Worm (Caenorhabditis elegans) whole organism, L1 larva: Measurements from ENCODE around the gene ugt-21.
A peak's percentile ranks its signal among the peaks of the same experiment; 100 is the strongest.

Experiments used
- C04F5.9 ChIP-seq: sonication (generic microtip); optimal IDR thresholded peaks from 2 replicates; lab custom pipeline; 2016; ENCODE audit warnings: missing genetic modification characterization, missing compliant biosample characterization
- C34B4.2 ChIP-seq: sonication (generic microtip); optimal IDR thresholded peaks from 2 replicates; lab custom pipeline; 2017; ENCODE audit warnings: mild to moderate bottlenecking, missing genetic modification characterization, missing compliant biosample characterization
- F16B12.6 ChIP-seq: fragments of 150-350 bp; optimal IDR thresholded peaks from 2 replicates; lab custom pipeline; 2014; ENCODE audit warnings: missing biosample characterization, missing genetic modification characterization
- aly-2 ChIP-seq: fragments of 150-350 bp; optimal IDR thresholded peaks from 2 replicates; lab custom pipeline; 2014; ENCODE audit warnings: missing biosample characterization, missing genetic modification characterization
- ama-1 ChIP-seq: fragments of 150-350 bp; optimal IDR thresholded peaks from 2 replicates; lab custom pipeline; 2014
- blmp-1 ChIP-seq: fragments of 150-350 bp; optimal IDR thresholded peaks from 2 replicates; lab custom pipeline; 2014; ENCODE audit warnings: missing biosample characterization, missing genetic modification characterization
- ceh-63 ChIP-seq: fragments of 200-800 bp; sonication (Bioruptor generic); optimal IDR thresholded peaks from 2 replicates; lab custom pipeline; 2018; ENCODE audit warnings: mild to moderate bottlenecking, missing genetic modification characterization, missing compliant biosample characterization
- ces-1 ChIP-seq: fragments of 150-350 bp; optimal IDR thresholded peaks from 2 replicates; lab custom pipeline; 2014; ENCODE audit warnings: missing biosample characterization, missing genetic modification reagents, missing genetic modification characterization
- dsc-1 ChIP-seq: sonication (generic microtip); optimal IDR thresholded peaks from 2 replicates; lab custom pipeline; 2016; ENCODE audit warnings: mild to moderate bottlenecking, missing genetic modification characterization, missing compliant biosample characterization
- efl-3 ChIP-seq: fragments of 200-800 bp; sonication (Bioruptor generic); optimal IDR thresholded peaks from 2 replicates; lab custom pipeline; 2018; ENCODE audit warnings: mild to moderate bottlenecking, missing genetic modification characterization, missing compliant biosample characterization
- egl-13 ChIP-seq: sonication (generic microtip); optimal IDR thresholded peaks from 2 replicates; lab custom pipeline; 2016; ENCODE audit warnings: missing genotype, missing genetic modification reagents, missing genetic modification characterization, missing compliant biosample characterization
- egl-27 ChIP-seq, 2 experiments: fragments of 150-350 bp in 1 of 2; sonication (generic microtip); optimal IDR thresholded peaks; 3 replicates each; lab custom pipeline; 2017 to 2018; ENCODE audit warnings: missing biosample characterization in 2 of 2, missing genetic modification characterization in 2 of 2, missing genetic modification reagents in 2 of 2
- ets-5 ChIP-seq: fragments of 200-800 bp; sonication (Bioruptor generic); IDR thresholded peaks from 2 replicates; pipeline ENCODE4 v1.3.6; 2022; ENCODE audit warnings: missing genetic modification characterization, missing compliant biosample characterization
- fkh-10 ChIP-seq: sonication (generic microtip); optimal IDR thresholded peaks from 2 replicates; lab custom pipeline; 2017; ENCODE audit warnings: missing biosample characterization, missing genetic modification reagents, missing genetic modification characterization
- fkh-8 ChIP-seq: sonication (generic microtip); optimal IDR thresholded peaks from 2 replicates; lab custom pipeline; 2016; ENCODE audit warnings: mild to moderate bottlenecking, missing genetic modification characterization, missing compliant biosample characterization
- fos-1 ChIP-seq: fragments of 150-350 bp; optimal IDR thresholded peaks from 2 replicates; lab custom pipeline; 2014; ENCODE audit warnings: missing biosample characterization, missing genetic modification characterization
- grh-1 ChIP-seq: fragments of 200-800 bp; sonication (Bioruptor generic); IDR thresholded peaks from 2 replicates; pipeline ENCODE4 v1.3.6; 2022; ENCODE audit warnings: missing genetic modification reagents, missing genetic modification characterization, missing compliant biosample characterization
- hlh-4 ChIP-seq: sonication (generic microtip); optimal IDR thresholded peaks from 2 replicates; lab custom pipeline; 2016; ENCODE audit warnings: mild to moderate bottlenecking, missing genetic modification characterization, missing compliant biosample characterization
- hpl-2 ChIP-seq: fragments of 150-350 bp; optimal IDR thresholded peaks from 2 replicates; lab custom pipeline; 2014; ENCODE audit warnings: missing biosample characterization, missing genetic modification reagents, missing genetic modification characterization
- isw-1 ChIP-seq: fragments of 200-800 bp; sonication (Bioruptor generic); IDR thresholded peaks from 2 replicates; pipeline ENCODE4 v1.3.6; 2022; ENCODE audit warnings: missing genetic modification characterization, missing compliant biosample characterization
- jun-1 ChIP-seq: fragments of 150-350 bp; optimal IDR thresholded peaks from 2 replicates; lab custom pipeline; 2014; ENCODE audit warnings: missing biosample characterization, missing genetic modification reagents, missing genetic modification characterization
- lin-13 ChIP-seq: fragments of 150-350 bp; optimal IDR thresholded peaks from 2 replicates; lab custom pipeline; 2014; ENCODE audit warnings: missing biosample characterization, missing genetic modification reagents, missing genetic modification characterization
- lin-15B ChIP-seq: fragments of 150-350 bp; sonication (generic microtip); optimal IDR thresholded peaks from 3 replicates; lab custom pipeline; 2014; ENCODE audit warnings: missing biosample characterization, missing genetic modification characterization
- lin-35 ChIP-seq, 2 experiments: fragments of 150-350 bp; optimal IDR thresholded peaks; 2 replicates each; lab custom pipeline; 2014; ENCODE audit warnings: missing biosample characterization in 2 of 2, missing genetic modification characterization in 2 of 2, missing genetic modification reagents in 2 of 2
- lin-39 ChIP-seq: fragments of 150-350 bp; optimal IDR thresholded peaks from 2 replicates; lab custom pipeline; 2014; ENCODE audit warnings: missing biosample characterization, missing genetic modification reagents, missing genetic modification characterization
- lir-3 ChIP-seq: sonication (generic microtip); optimal IDR thresholded peaks from 2 replicates; lab custom pipeline; 2016; ENCODE audit warnings: mild to moderate bottlenecking, missing genetic modification characterization, moderate library complexity, missing compliant biosample characterization; ENCODE audit not compliant: poor library complexity
- mab-9 ChIP-seq: fragments of 200-800 bp; sonication (Bioruptor generic); IDR thresholded peaks from 2 replicates; pipeline ENCODE4 v1.3.6; 2022; ENCODE audit warnings: missing genetic modification reagents, missing genetic modification characterization, missing compliant biosample characterization
- mdl-1 ChIP-seq, 2 experiments: fragments of 150-350 bp; optimal IDR thresholded peaks; 2 replicates each; lab custom pipeline; 2014 to 2017; ENCODE audit warnings: missing biosample characterization in 2 of 2, missing genetic modification characterization in 2 of 2, inconsistent platforms in 1 of 2
- mef-2 ChIP-seq: fragments of 150-350 bp; optimal IDR thresholded peaks from 2 replicates; lab custom pipeline; 2014; ENCODE audit warnings: missing biosample characterization, missing genetic modification characterization
- nhr-11 ChIP-seq: fragments of 150-350 bp; optimal IDR thresholded peaks from 2 replicates; lab custom pipeline; 2014; ENCODE audit warnings: missing biosample characterization, missing genetic modification characterization
- nhr-19 ChIP-seq: fragments of 200-800 bp; sonication (Bioruptor generic); conservative IDR thresholded peaks from 2 replicates; pipeline ENCODE4 v1.3.6; 2022; ENCODE audit warnings: missing genetic modification characterization, missing compliant biosample characterization
- nhr-20 ChIP-seq: sonication (generic microtip); optimal IDR thresholded peaks from 2 replicates; lab custom pipeline; 2016; ENCODE audit warnings: mild to moderate bottlenecking, missing genetic modification characterization, missing compliant biosample characterization
- nhr-237 ChIP-seq: fragments of 150-350 bp; optimal IDR thresholded peaks from 2 replicates; lab custom pipeline; 2014; ENCODE audit warnings: missing biosample characterization, missing genetic modification characterization
- nhr-71 ChIP-seq: sonication (generic microtip); optimal IDR thresholded peaks from 2 replicates; lab custom pipeline; 2016; ENCODE audit warnings: mild to moderate bottlenecking, missing genetic modification characterization, moderate library complexity, missing compliant biosample characterization
- nhr-84 ChIP-seq: sonication (generic microtip); optimal IDR thresholded peaks from 2 replicates; lab custom pipeline; 2017; ENCODE audit warnings: missing biosample characterization, missing genetic modification characterization
- pax-3 ChIP-seq: fragments of 200-800 bp; sonication (Bioruptor generic); optimal IDR thresholded peaks from 2 replicates; lab custom pipeline; 2018; ENCODE audit warnings: mild to moderate bottlenecking, missing genetic modification characterization, moderate library complexity, missing compliant biosample characterization
- pqm-1 ChIP-seq: sonication (generic microtip); optimal IDR thresholded peaks from 3 replicates; lab custom pipeline; 2017; ENCODE audit warnings: missing biosample characterization, missing genetic modification characterization
- rnt-1 ChIP-seq: sonication (generic microtip); optimal IDR thresholded peaks from 2 replicates; lab custom pipeline; 2016; ENCODE audit warnings: mild to moderate bottlenecking, missing genetic modification characterization, moderate library complexity, missing compliant biosample characterization
- snpc-4 ChIP-seq: fragments of 150-350 bp; optimal IDR thresholded peaks from 2 replicates; lab custom pipeline; 2014; ENCODE audit warnings: missing biosample characterization, missing genetic modification characterization
- sox-4 ChIP-seq: sonication (generic microtip); optimal IDR thresholded peaks from 2 replicates; lab custom pipeline; 2016; ENCODE audit warnings: missing genetic modification characterization, missing compliant biosample characterization
- sup-37 ChIP-seq: fragments of 200-800 bp; sonication (Bioruptor generic); optimal IDR thresholded peaks from 2 replicates; lab custom pipeline; 2018; ENCODE audit warnings: mild to moderate bottlenecking, missing genetic modification characterization, missing compliant biosample characterization
- swsn-7 ChIP-seq: sonication (generic microtip); optimal IDR thresholded peaks from 2 replicates; lab custom pipeline; 2016; ENCODE audit warnings: missing genetic modification characterization, missing compliant biosample characterization
- tbx-2 ChIP-seq: sonication (generic microtip); optimal IDR thresholded peaks from 2 replicates; lab custom pipeline; 2016; ENCODE audit warnings: missing genetic modification characterization, missing compliant biosample characterization
- unc-130 ChIP-seq: fragments of 150-350 bp; optimal IDR thresholded peaks from 2 replicates; lab custom pipeline; 2017; ENCODE audit warnings: missing biosample characterization, missing genetic modification characterization, inconsistent platforms
- unc-62 ChIP-seq: fragments of 150-350 bp; optimal IDR thresholded peaks from 2 replicates; lab custom pipeline; 2014; ENCODE audit warnings: missing biosample characterization, missing genetic modification reagents, missing genetic modification characterization
- unc-86 ChIP-seq: sonication (generic microtip); optimal IDR thresholded peaks from 2 replicates; lab custom pipeline; 2016; ENCODE audit warnings: missing genetic modification characterization, missing compliant biosample characterization
- unc-98 ChIP-seq: fragments of 200-800 bp; sonication (Bioruptor generic); IDR thresholded peaks from 2 replicates; pipeline ENCODE4 v1.3.6; 2022; ENCODE audit warnings: missing genetic modification characterization, missing compliant biosample characterization
- vab-15 ChIP-seq: sonication (generic microtip); optimal IDR thresholded peaks from 2 replicates; lab custom pipeline; 2017; ENCODE audit warnings: missing genotype, mild to moderate bottlenecking, missing genetic modification characterization, missing compliant biosample characterization
- zag-1 ChIP-seq: fragments of 150-350 bp; optimal IDR thresholded peaks from 2 replicates; lab custom pipeline; 2014; ENCODE audit warnings: missing biosample characterization, missing genetic modification characterization
- zip-4 ChIP-seq: fragments of 200-800 bp; sonication (Bioruptor generic); optimal IDR thresholded peaks from 2 replicates; lab custom pipeline; 2018; ENCODE audit warnings: mild to moderate bottlenecking, missing genetic modification characterization, moderate library complexity, missing compliant biosample characterization
- ztf-11 ChIP-seq, 2 experiments: sonication (generic microtip); optimal IDR thresholded peaks; 2 replicates each; lab custom pipeline; 2016 to 2017; ENCODE audit warnings: missing genetic modification characterization in 2 of 2, missing biosample characterization in 1 of 2, missing compliant biosample characterization in 1 of 2

ugt-21 gene

DNA sequence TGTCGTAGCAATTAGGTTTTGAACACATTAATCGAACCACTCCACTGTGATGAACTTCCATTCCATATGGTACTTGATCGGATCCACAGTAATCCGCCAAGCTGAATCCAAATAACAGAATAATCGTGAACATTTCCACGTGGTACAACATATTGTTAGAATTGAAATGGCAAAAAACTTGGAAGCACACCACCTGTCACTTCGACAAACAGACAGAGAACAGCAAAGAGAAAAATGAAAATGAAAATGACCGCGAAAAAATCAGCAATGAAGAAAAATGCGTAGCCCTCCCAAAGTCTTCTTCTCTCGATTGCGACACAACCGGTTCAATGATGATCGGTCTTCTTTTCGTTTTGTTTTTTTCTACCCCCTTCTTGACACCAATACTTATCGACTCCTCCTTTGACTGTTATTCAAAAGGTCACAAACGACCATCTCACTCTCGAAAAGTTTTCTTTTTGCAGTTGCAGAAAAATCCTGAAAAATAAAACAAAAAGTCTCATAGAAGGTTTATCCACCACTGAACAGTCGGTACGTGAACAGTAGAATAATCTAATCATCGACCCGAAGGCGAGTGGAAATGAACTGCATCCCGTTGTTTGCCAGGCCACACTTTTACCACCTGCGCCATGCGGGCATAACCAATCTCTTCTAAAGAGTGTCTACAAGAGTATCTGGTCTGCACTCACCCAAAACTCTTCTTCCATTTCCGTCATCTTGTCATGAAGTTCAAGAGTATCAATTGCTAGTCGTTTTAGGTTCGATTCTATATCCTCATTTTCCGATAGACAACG lies 22.8 kb upstream of the ugt-21 start, which contains the start of gene wrt-3 (continued):
- TF ChIP-seq sox-4 (tag; lab: Kevin White, UChicago) (peak; percentile 40), pax-3 (tag; lab: Kevin White, UChicago) (no peak), tbx-2 (tag; lab: Kevin White, UChicago) (no peak), nhr-19 (GFP tag; lab: Robert Waterston, UW) (peak; percentile 53), lin-13 (GFP tag; lab: Kevin White, UChicago) (no peak), C04F5.9 (tag; lab: Kevin White, UChicago) (no peak), fkh-10 (GFP tag; lab: Kevin White, UChicago) (no peak), zip-4 (GFP tag; lab: Kevin White, UChicago) (peak; percentile 20), aly-2 (tag; lab: Kevin White, UChicago) (peak; percentile 39), efl-3 (no peak), snpc-4 (peak; percentile 57), hpl-2 (GFP tag; lab: Kevin White, UChicago) (no peak), nhr-84 (tag; lab: Kevin White, UChicago) (no peak), egl-27 (tag; optimal IDR thresholded peaks at IDR 0.05; lab: Kevin White, UChicago) (no peak), unc-130 (tag; lab: Kevin White, UChicago) (no peak), unc-98 (GFP tag; lab: Robert Waterston, UW) (no peak), mdl-1 (tag; optimal IDR thresholded peaks at IDR 0.05; lab: Kevin White, UChicago) (peak in 1 of 2 experiments; percentile 45), ets-5 (GFP tag; lab: Robert Waterston, UW) (no peak), lin-15B (tag; lab: Kevin White, UChicago) (no peak), lin-35 (GFP tag; optimal IDR thresholded peaks at IDR 0.05; lab: Kevin White, UChicago) (no peak), ztf-11 (tag; optimal IDR thresholded peaks at IDR 0.05; lab: Kevin White, UChicago) (no peak), lin-39 (tag; lab: Kevin White, UChicago) (no peak), nhr-71 (tag; lab: Kevin White, UChicago) (peak; percentile 57), isw-1 (GFP tag; lab: Robert Waterston, UW) (no peak), ces-1 (no peak), C34B4.2 (tag; lab: Kevin White, UChicago) (no peak), fkh-8 (tag; lab: Kevin White, UChicago) (peak; percentile 9), fos-1 (tag; lab: Kevin White, UChicago) (no peak), grh-1 (GFP tag; lab: Robert Waterston, UW) (peak; percentile 41), zag-1 (tag; lab: Kevin White, UChicago) (no peak), unc-62 (no peak), nhr-20 (peak; percentile 24), unc-86 (no peak), hlh-4 (tag; lab: Kevin White, UChicago) (no peak), nhr-11 (tag; lab: Kevin White, UChicago) (no peak), vab-15 (tag; lab: Kevin White, UChicago) (no peak), mab-9 (GFP tag; lab: Robert Waterston, UW) (no peak), nhr-237 (tag; lab: Kevin White, UChicago) (no peak), ama-1 (lab: Kevin White, UChicago) (no peak), pqm-1 (tag; lab: Kevin White, UChicago) (no peak), sup-37 (no peak), blmp-1 (tag; lab: Kevin White, UChicago) (peak; percentile 89)
- TF ChIP-seq, all 84 proteins: peak for 32

- TF ChIP-seq lir-3 (tag; lab: Kevin White, UChicago) (no peak), nhr-71 (tag; lab: Kevin White, UChicago) (no peak), jun-1 (tag; lab: Kevin White, UChicago) (no peak), rnt-1 (tag; lab: Kevin White, UChicago) (no peak), C34B4.2 (tag; lab: Kevin White, UChicago) (no peak), nhr-19 (GFP tag; lab: Robert Waterston, UW) (no peak), fos-1 (tag; lab: Kevin White, UChicago) (no peak), F16B12.6 (tag; lab: Kevin White, UChicago) (no peak), mef-2 (tag; lab: Kevin White, UChicago) (no peak), fkh-8 (tag; lab: Kevin White, UChicago) (peak; percentile 15), egl-13 (tag; lab: Kevin White, UChicago) (no peak), ceh-63 (no peak), sup-37 (no peak), pax-3 (tag; lab: Kevin White, UChicago) (peak; percentile 18), dsc-1 (peak; percentile 93), swsn-7 (tag; lab: Kevin White, UChicago) (no peak), nhr-11 (tag; lab: Kevin White, UChicago) (no peak)
These were observed 19.2 kb upstream of the ugt-21 start, which contains the start of gene cng-3 for ce11 chrIV:9480936-9481335. cng-3 (minus strand) TSS chrIV:9481037.
